Worm (Caenorhabditis elegans) whole organism, young adult: ENCODE measurements around the gene clp-10.

Source experiments
- F22D6.2 ChIP-seq: sonication (generic microtip); optimal IDR thresholded peaks from 2 replicates; lab custom pipeline; 2016; ENCODE audit warnings: mild to moderate bottlenecking, missing genetic modification characterization, missing compliant biosample characterization
- T07F8.4 ChIP-seq: sonication (generic microtip); optimal IDR thresholded peaks from 2 replicates; lab custom pipeline; 2016; ENCODE audit warnings: mild to moderate bottlenecking, missing genetic modification characterization, moderate library complexity, missing compliant biosample characterization
- T26A5.8 ChIP-seq: sonication (generic microtip); optimal IDR thresholded peaks from 2 replicates; lab custom pipeline; 2016; ENCODE audit warnings: missing genetic modification characterization, missing compliant biosample characterization
- Y53F4B.3 ChIP-seq: fragments of 200-800 bp; sonication (Bioruptor generic); IDR thresholded peaks from 2 replicates; pipeline ENCODE4 v1.3.6; 2022; ENCODE audit warnings: missing genetic modification reagents, missing genetic modification characterization, missing compliant biosample characterization
- akir-1 ChIP-seq: fragments of 200-800 bp; sonication (Bioruptor generic); optimal IDR thresholded peaks from 2 replicates; lab custom pipeline; 2018; ENCODE audit warnings: mild to moderate bottlenecking, missing genetic modification characterization, moderate library complexity, missing compliant biosample characterization
- ama-1 ChIP-seq, 3 experiments: fragments of 150-350 bp in 1 of 3; sonication (generic microtip) in 2 of 3; optimal IDR thresholded peaks; 2 replicates each; lab custom pipeline; 2014 to 2018; ENCODE audit warnings: missing biosample characterization in 2 of 3, missing genetic modification characterization in 2 of 3, missing genetic modification reagents in 2 of 3
- athp-1 ChIP-seq: sonication (generic microtip); optimal IDR thresholded peaks from 2 replicates; lab custom pipeline; 2017; ENCODE audit warnings: mild to moderate bottlenecking, missing genetic modification characterization, missing compliant biosample characterization
- attf-5 ChIP-seq: fragments of 200-800 bp; sonication (Bioruptor generic); optimal IDR thresholded peaks from 2 replicates; lab custom pipeline; 2018; ENCODE audit warnings: mild to moderate bottlenecking, missing genetic modification characterization, missing compliant biosample characterization
- ccch-3 ChIP-seq: fragments of 200-800 bp; sonication (Bioruptor generic); optimal IDR thresholded peaks from 2 replicates; lab custom pipeline; 2018; ENCODE audit warnings: mild to moderate bottlenecking, missing genetic modification characterization, missing compliant biosample characterization
- cebp-1 ChIP-seq, 2 experiments: fragments of 200-800 bp in 1 of 2; sonication (Bioruptor generic) in 1 of 2; sonication (generic microtip) in 1 of 2; IDR thresholded peaks in 1 of 2; optimal IDR thresholded peaks in 1 of 2; 2 replicates each; pipeline versions ENCODE4 v1.3.6 to Lab custom; 2017 to 2022; ENCODE audit warnings: missing compliant biosample characterization in 2 of 2, missing genetic modification characterization in 2 of 2, mild to moderate bottlenecking in 1 of 2, missing genetic modification reagents in 1 of 2, moderate library complexity in 1 of 2
- ceh-91 ChIP-seq: fragments of 200-800 bp; sonication (Bioruptor generic); IDR thresholded peaks from 2 replicates; pipeline ENCODE4 v1.3.6; 2022; ENCODE audit warnings: missing genetic modification reagents, missing genetic modification characterization, missing compliant biosample characterization
- egl-18 ChIP-seq: fragments of 200-800 bp; sonication (Bioruptor generic); IDR thresholded peaks from 2 replicates; pipeline ENCODE4 v1.3.6; 2022; ENCODE audit warnings: missing genetic modification reagents, missing genetic modification characterization, missing compliant biosample characterization
- ekl-4 ChIP-seq: fragments of 200-800 bp; sonication (Bioruptor generic); IDR thresholded peaks from 2 replicates; pipeline ENCODE4 v1.3.6; 2022; ENCODE audit warnings: missing genetic modification reagents, missing genetic modification characterization, missing compliant biosample characterization
- him-1 ChIP-seq: sonication (generic microtip); optimal IDR thresholded peaks from 2 replicates; lab custom pipeline; 2016; ENCODE audit warnings: missing genotype, missing genetic modification reagents, missing genetic modification characterization, missing compliant biosample characterization
- hlh-26 ChIP-seq: fragments of 200-800 bp; sonication (Bioruptor generic); conservative IDR thresholded peaks from 2 replicates; pipeline ENCODE4 v1.3.6; 2022; ENCODE audit warnings: missing genetic modification reagents, missing genetic modification characterization, missing compliant biosample characterization
- hmg-1.2 ChIP-seq: fragments of 200-800 bp; sonication (Bioruptor generic); IDR thresholded peaks from 2 replicates; pipeline ENCODE4 v1.3.6; 2022; ENCODE audit warnings: missing genetic modification reagents, missing genetic modification characterization, missing compliant biosample characterization
- lin-26 ChIP-seq: fragments of 200-800 bp; sonication (Bioruptor generic); IDR thresholded peaks from 2 replicates; pipeline ENCODE4 v1.3.6; 2022; ENCODE audit warnings: missing genetic modification reagents, missing genetic modification characterization, missing compliant biosample characterization
- mxl-1 ChIP-seq: sonication (generic microtip); optimal IDR thresholded peaks from 2 replicates; lab custom pipeline; 2016; ENCODE audit warnings: missing genetic modification characterization, missing compliant biosample characterization
- nhr-120 ChIP-seq: fragments of 200-800 bp; sonication (Bioruptor generic); IDR thresholded peaks from 2 replicates; pipeline ENCODE4 v1.3.6; 2022; ENCODE audit warnings: missing genetic modification characterization, missing compliant biosample characterization
- nhr-80 ChIP-seq: sonication (generic microtip); optimal IDR thresholded peaks from 2 replicates; lab custom pipeline; 2016; ENCODE audit warnings: missing genetic modification characterization, missing compliant biosample characterization
- repo-1 ChIP-seq: sonication (generic microtip); optimal IDR thresholded peaks from 2 replicates; lab custom pipeline; 2017; ENCODE audit warnings: mild to moderate bottlenecking, missing genetic modification characterization, missing compliant biosample characterization
- rpc-1 ChIP-seq, 2 experiments: fragments of 150-350 bp in 1 of 2; sonication (generic microtip) in 1 of 2; optimal IDR thresholded peaks; 2 replicates each; lab custom pipeline; 2014 to 2018; ENCODE audit warnings: missing biosample characterization in 1 of 2, missing genetic modification characterization in 1 of 2, missing genetic modification reagents in 1 of 2, missing genotype in 1 of 2
- zfh-2 ChIP-seq: fragments of 200-800 bp; sonication (Bioruptor generic); conservative IDR thresholded peaks from 2 replicates; pipeline ENCODE4 v1.3.6; 2022; ENCODE audit warnings: missing genetic modification reagents, missing genetic modification characterization, missing compliant biosample characterization
- ztf-6 ChIP-seq: fragments of 200-800 bp; sonication (Bioruptor generic); IDR thresholded peaks from 2 replicates; pipeline ENCODE4 v1.3.6; 2022; ENCODE audit warnings: missing genetic modification reagents, missing genetic modification characterization, missing compliant biosample characterization

Gene clp-10

DNA sequence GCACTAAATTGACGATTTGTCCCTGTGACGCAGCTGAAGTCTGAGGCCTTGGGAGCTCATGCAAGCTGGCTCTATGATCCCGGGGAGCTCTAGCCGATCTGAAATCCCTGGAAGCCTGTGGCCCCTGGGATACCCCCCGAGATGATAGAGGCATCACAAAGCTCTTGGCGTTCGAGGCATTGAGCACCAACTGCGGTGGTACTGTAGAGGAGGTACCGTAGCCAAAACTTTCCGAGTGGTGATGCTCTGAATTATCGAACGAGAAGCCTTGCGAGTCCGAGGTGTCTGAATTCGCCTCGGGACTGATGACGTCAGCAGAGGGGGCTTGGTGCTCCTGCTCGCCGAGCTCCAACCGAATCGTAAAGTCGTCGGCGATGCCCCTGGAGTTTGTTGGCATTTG, 16.7 kb downstream of the clp-10 start:
- peak; percentile 79 for TF ChIP-seq zfh-2 (GFP tag; lab: Robert Waterston, UW)
- TF ChIP-seq T26A5.8 (tag; lab: Kevin White, UChicago): no peak
- no peak for TF ChIP-seq mxl-1
- no peak for TF ChIP-seq ama-1 (optimal IDR thresholded peaks at IDR 0.05; lab: Kevin White, UChicago)
- TF ChIP-seq ama-1 (GFP tag; optimal IDR thresholded peaks at IDR 0.05; lab: Kevin White, UChicago): peak in 1 of 2 experiments; percentile 17

DNA sequence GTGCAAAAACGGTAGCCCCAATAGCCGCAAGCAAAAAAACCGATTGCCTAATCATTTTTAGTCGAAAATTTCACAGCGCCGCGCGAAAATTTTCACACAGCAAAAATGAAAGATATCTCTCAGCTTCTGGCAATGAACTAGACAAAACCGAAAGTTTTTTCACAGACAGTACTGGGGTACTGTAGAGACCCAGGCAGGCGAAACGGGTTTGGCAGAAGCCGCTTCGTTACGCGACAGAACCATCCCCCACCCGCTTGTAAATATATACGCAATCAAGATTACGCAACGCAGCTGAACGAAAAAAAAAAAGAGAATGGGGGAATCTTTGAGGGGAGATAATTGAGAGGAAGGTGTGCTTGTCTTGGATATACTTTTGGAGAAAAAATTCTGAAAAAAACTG, 18.5 kb downstream of the clp-10 start, which contains the start of gene H10E21.4:
Gene H10E21.4, minus strand, starts transcription at position 167 of the 400 bp plus-strand sequence.
- TF ChIP-seq nhr-120 (GFP tag; lab: Robert Waterston, UW) (no peak), Y53F4B.3 (GFP tag; lab: Robert Waterston, UW) (no peak), rpc-1 (optimal IDR thresholded peaks at IDR 0.05; lab: Kevin White, UChicago) (no peak), rpc-1 (tag; optimal IDR thresholded peaks at IDR 0.05; lab: Kevin White, UChicago) (no peak), ekl-4 (GFP tag; lab: Robert Waterston, UW) (no peak), athp-1 (tag; lab: Kevin White, UChicago) (no peak), ztf-6 (GFP tag; lab: Robert Waterston, UW) (no peak), egl-18 (GFP tag; lab: Robert Waterston, UW) (no peak), mxl-1 (no peak), F22D6.2 (tag; lab: Kevin White, UChicago) (no peak)
- TF ChIP-seq, all 124 proteins: peak for 0

- TF ChIP-seq ama-1 (optimal IDR thresholded peaks at IDR 0.05; lab: Kevin White, UChicago) (no peak), ama-1 (GFP tag; optimal IDR thresholded peaks at IDR 0.05; lab: Kevin White, UChicago) (no peak), ccch-3 (GFP tag; lab: Kevin White, UChicago) (no peak), hmg-1.2 (GFP tag; lab: Robert Waterston, UW) (peak; percentile 73)
Observed at ce11 chrIII:17558-17957, 20.5 kb downstream of the clp-10 start.

DNA sequence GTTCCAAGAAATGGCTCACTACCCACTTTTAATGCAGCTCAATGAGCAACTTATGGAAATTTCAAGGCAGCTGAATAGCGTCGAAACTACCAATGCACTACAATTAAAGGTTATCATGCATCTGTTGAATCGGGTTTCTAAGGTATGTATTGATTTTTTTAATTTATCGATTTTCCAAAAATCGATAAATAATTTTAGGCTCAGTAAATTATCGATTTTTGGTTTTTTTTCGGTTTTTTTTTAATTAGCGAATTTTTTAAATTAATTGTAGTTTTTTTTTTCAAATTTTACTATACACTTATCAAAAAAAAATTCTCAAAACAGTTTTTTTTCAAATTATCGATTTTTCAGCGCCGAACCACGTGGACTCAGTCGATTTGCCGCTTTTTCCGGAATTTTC, 21.2 kb downstream of the clp-10 start:
- no peak for TF ChIP-seq hlh-26

- TF ChIP-seq nhr-80 (tag; lab: Kevin White, UChicago): peak; percentile 61
- TF ChIP-seq lin-26 (GFP tag; lab: Robert Waterston, UW): no peak
- TF ChIP-seq attf-5 (GFP tag; lab: Kevin White, UChicago): peak; percentile 2
- peak; percentile 81 for TF ChIP-seq hmg-1.2 (GFP tag; lab: Robert Waterston, UW)
- no peak for TF ChIP-seq ceh-91 (GFP tag; lab: Robert Waterston, UW)
Observed at ce11 chrIII:15224-15822, 22.7 kb downstream of the clp-10 start, which contains the start of gene H10E21.1. H10E21.1 (plus strand) TSS chrIII:15772.

ce11 chrIII:14671-15070, 23.3 kb downstream of the clp-10 start, which contains the start of gene nhr-80:
nhr-80 (minus strand) TSS chrIII:14869.
- TF ChIP-seq nhr-80 (tag; lab: Kevin White, UChicago): peak; percentile 89
- TF ChIP-seq cebp-1 (GFP tag; IDR thresholded peaks at IDR 0.05; lab: Robert Waterston, UW): no peak
- no peak for TF ChIP-seq cebp-1 (tag; optimal IDR thresholded peaks at IDR 0.05; lab: Kevin White, UChicago)
- TF ChIP-seq him-1 (tag; lab: Kevin White, UChicago): no peak
- TF ChIP-seq akir-1 (GFP tag; lab: Kevin White, UChicago): no peak
- TF ChIP-seq F22D6.2 (tag; lab: Kevin White, UChicago): no peak
- TF ChIP-seq T07F8.4 (tag; lab: Kevin White, UChicago): no peak
- TF ChIP-seq, all 124 proteins: peak for 1

- TF ChIP-seq hmg-1.2 (GFP tag; lab: Robert Waterston, UW) (peak; percentile 81), repo-1 (tag; lab: Kevin White, UChicago) (no peak), zfh-2 (GFP tag; lab: Robert Waterston, UW) (peak; percentile 57; the same call in 1 of the 2 replicates)
Observed at ce11 chrIII:14175-14574, 23.8 kb downstream of the clp-10 start.
